Worm (Caenorhabditis elegans): ENCODE data around the gene F41G3.19.

The F41G3.19 gene

ce11 chrII:6734674-6735073, 17.3 kb downstream of the F41G3.19 start, which contains the start of gene T14B4.3 (continued):
- TF ChIP-seq rpc-1 (optimal IDR thresholded peaks at IDR 0.05) (no peak), rpc-1 (tag; optimal IDR thresholded peaks at IDR 0.05) (no peak), gei-17 (GFP tag; optimal IDR thresholded peaks at IDR 0.05) (no peak), dox-1 (GFP tag; IDR thresholded peaks at IDR 0.05) (no peak; the same call in 1 of the 2 replicates), madf-8 (GFP tag; conservative IDR thresholded peaks at IDR 0.05) (no peak), akir-1 (GFP tag; optimal IDR thresholded peaks at IDR 0.05) (no peak), ceh-100 (GFP tag; IDR thresholded peaks at IDR 0.05) (peak; percentile 97), Y53G8AR.9 (GFP tag; conservative IDR thresholded peaks at IDR 0.05) (no peak), C06A6.2 (GFP tag; conservative IDR thresholded peaks at IDR 0.05) (no peak), attf-5 (GFP tag; optimal IDR thresholded peaks at IDR 0.05) (peak; percentile 67), bed-2 (GFP tag; IDR thresholded peaks at IDR 0.05) (no peak), F23B12.7 (tag; optimal IDR thresholded peaks at IDR 0.05; ENCODE audit: insufficient read depth) (peak; percentile 78), F22D6.2 (tag; optimal IDR thresholded peaks at IDR 0.05) (no peak), nhr-27 (tag; optimal IDR thresholded peaks at IDR 0.05) (no peak), K12H6.12 (tag; optimal IDR thresholded peaks at IDR 0.05) (peak; percentile 22), Y53F4B.3 (GFP tag; IDR thresholded peaks at IDR 0.05) (no peak), lsy-27 (tag; optimal IDR thresholded peaks at IDR 0.05; ENCODE audit: borderline replicate concordance, insufficient read depth) (no peak), D2030.7 (GFP tag; IDR thresholded peaks at IDR 0.05) (peak; percentile 50), T26A5.8 (tag; optimal IDR thresholded peaks at IDR 0.05) (no peak), F33H1.4 (GFP tag; IDR thresholded peaks at IDR 0.05) (peak; percentile 25; the same call in 1 of the 2 replicates), ztf-3 (GFP tag; optimal IDR thresholded peaks at IDR 0.05) (no peak), ztf-18 (tag; optimal IDR thresholded peaks at IDR 0.05) (peak; percentile 32), ccch-3 (GFP tag; optimal IDR thresholded peaks at IDR 0.05) (no peak), Y67H2A.10 (GFP tag; conservative IDR thresholded peaks at IDR 0.05) (no peak), lir-1 (GFP tag; conservative IDR thresholded peaks at IDR 0.05) (0 out of 2 replicates have a peak, but pooled peaks have one; percentile 24), athp-1 (tag; optimal IDR thresholded peaks at IDR 0.05) (no peak), C17E4.6 (GFP tag; IDR thresholded peaks at IDR 0.05) (no peak), unc-130 (GFP tag; optimal IDR thresholded peaks at IDR 0.05) (peak; percentile 38), sdz-38 (tag; optimal IDR thresholded peaks at IDR 0.05) (no peak), hsf-1 (GFP tag; IDR thresholded peaks at IDR 0.05) (no peak), rec-8 (tag; optimal IDR thresholded peaks at IDR 0.05) (no peak), nfyb-1 (GFP tag; IDR thresholded peaks at IDR 0.05) (no peak), ceh-79 (tag; optimal IDR thresholded peaks at IDR 0.05) (no peak), attf-3 (GFP tag; conservative IDR thresholded peaks at IDR 0.05) (peak; percentile 56; the same call in 1 of the 2 replicates), ceh-27 (GFP tag; optimal IDR thresholded peaks at IDR 0.05) (peak; percentile 53), lin-26 (GFP tag; IDR thresholded peaks at IDR 0.05) (no peak), nhr-80 (tag; optimal IDR thresholded peaks at IDR 0.05) (peak; percentile 26), bed-1 (GFP tag; IDR thresholded peaks at IDR 0.05) (no peak)

- TF ChIP-seq ceh-40 (GFP tag; IDR thresholded peaks at IDR 0.05) (no peak), rec-8 (tag; optimal IDR thresholded peaks at IDR 0.05) (no peak), madf-8 (GFP tag; conservative IDR thresholded peaks at IDR 0.05) (no peak), F22D6.2 (tag; optimal IDR thresholded peaks at IDR 0.05) (no peak), F49E8.2 (tag; optimal IDR thresholded peaks at IDR 0.05; ENCODE audit: insufficient read depth) (no peak), sdz-38 (tag; optimal IDR thresholded peaks at IDR 0.05) (no peak), nhr-27 (tag; optimal IDR thresholded peaks at IDR 0.05) (no peak), rcor-1 (GFP tag; IDR thresholded peaks at IDR 0.05) (no peak), ceh-79 (tag; optimal IDR thresholded peaks at IDR 0.05) (no peak), lir-1 (GFP tag; conservative IDR thresholded peaks at IDR 0.05) (no peak), fkh-3 (tag; optimal IDR thresholded peaks at IDR 0.05) (no peak), hlh-26 (GFP tag; conservative IDR thresholded peaks at IDR 0.05) (no peak), lsy-27 (tag; optimal IDR thresholded peaks at IDR 0.05; ENCODE audit: borderline replicate concordance, insufficient read depth) (no peak), mcd-1 (GFP tag; IDR thresholded peaks at IDR 0.05) (no peak), Y53F4B.3 (GFP tag; IDR thresholded peaks at IDR 0.05) (no peak), die-1 (tag; optimal IDR thresholded peaks at IDR 0.05) (no peak), snpc-1.3 (tag; optimal IDR thresholded peaks at IDR 0.05; ENCODE audit: insufficient read depth) (no peak), cebp-1 (GFP tag; IDR thresholded peaks at IDR 0.05) (no peak), cebp-1 (tag; optimal IDR thresholded peaks at IDR 0.05) (no peak)
These were observed 18.2 kb downstream of the F41G3.19 start, which contains the start of gene T14B4.9 for ce11 chrII:6733718-6734117. Gene T14B4.9 (minus strand): TSS chrII:6733818.

All from whole organism, young adult.